Fruit fly (Drosophila melanogaster) whole organism, wandering third instar larva: ENCODE results near the gene B52.
A peak's percentile ranks its signal among the peaks of the same experiment; 100 is the strongest.

Source experiments
- dl ChIP-seq, 2 experiments: fragments of 175-275, 200-275 bp in 1 of 2; fragments of 200-275 bp in 1 of 2; sonication (Bioruptor generic); optimal IDR thresholded peaks; lab custom pipeline; 2018; ENCODE audit warnings: mild to moderate bottlenecking in 2 of 2, missing biosample characterization in 2 of 2, missing genetic modification characterization in 2 of 2, moderate library complexity in 2 of 2; ENCODE audit not compliant: partially characterized antibody in 2 of 2, insufficient read depth in 1 of 2
- ey ChIP-seq: fragments of 200-800 bp; sonication (Bioruptor generic); optimal IDR thresholded peaks from 2 replicates; lab custom pipeline; 2016; ENCODE audit warnings: missing biosample characterization, missing genetic modification characterization
- h ChIP-seq: fragments of 200-800 bp; sonication (Bioruptor generic); optimal IDR thresholded peaks from 3 replicates; lab custom pipeline; 2016; ENCODE audit warnings: missing biosample characterization, mild to moderate bottlenecking, missing genetic modification characterization
- sage ChIP-seq: fragments of 200-800 bp; sonication (Bioruptor generic); optimal IDR thresholded peaks from 2 replicates; lab custom pipeline; 2016; ENCODE audit warnings: missing biosample characterization, mild to moderate bottlenecking, missing genetic modification characterization
- usp ChIP-seq: fragments of >200 bp; optimal IDR thresholded peaks from 2 replicates; lab custom pipeline; 2017; ENCODE audit warnings: missing biosample characterization, missing genetic modification characterization

dm6 chr3R:13659865-13660738 lies 1.0 kb upstream of the B52 start, which contains the start of gene Hrb87F:
- peak in 1 of 2 experiments; percentile 12 for TF ChIP-seq dl (GFP tag; optimal IDR thresholded peaks at IDR 0.05; lab: Kevin White, UChicago; ENCODE audit: insufficient read depth in 1 of 2, partially characterized antibody in 2 of 2)
- no peak for TF ChIP-seq usp (GFP tag; lab: Kevin White, UChicago)
- TF ChIP-seq sage = no peak
- TF ChIP-seq h (GFP tag; lab: Kevin White, UChicago) = no peak
- TF ChIP-seq ey (GFP tag; lab: Kevin White, UChicago) = no peak
